Worm (Caenorhabditis elegans) whole organism, L3 larva: ENCODE results near the gene wht-6.

ENCODE experiments used
- R02D3.7 ChIP-seq: fragments of 150-350 bp; optimal IDR thresholded peaks from 2 replicates; lab custom pipeline; 2014; ENCODE audit warnings: missing biosample characterization, missing genetic modification characterization
- ZK546.5 ChIP-seq: sonication (generic microtip); optimal IDR thresholded peaks from 2 replicates; lab custom pipeline; 2017; ENCODE audit warnings: missing biosample characterization, missing genetic modification characterization
- aly-2 ChIP-seq: fragments of 150-350 bp; optimal IDR thresholded peaks from 2 replicates; lab custom pipeline; 2014; ENCODE audit warnings: missing biosample characterization, missing genetic modification characterization
- ama-1 ChIP-seq: fragments of 150-350 bp; optimal IDR thresholded peaks from 2 replicates; lab custom pipeline; 2018
- ceh-16 ChIP-seq: sonication (generic microtip); optimal IDR thresholded peaks from 2 replicates; lab custom pipeline; 2017; ENCODE audit warnings: missing biosample characterization, missing genetic modification characterization
- ceh-28 ChIP-seq: fragments of 150-350 bp; optimal IDR thresholded peaks from 2 replicates; lab custom pipeline; 2014; ENCODE audit warnings: missing biosample characterization, missing genetic modification reagents, missing genetic modification characterization
- ceh-82 ChIP-seq: fragments of 150-350 bp; optimal IDR thresholded peaks from 2 replicates; lab custom pipeline; 2014; ENCODE audit warnings: missing biosample characterization, missing genetic modification characterization
- daf-12 ChIP-seq: fragments of 150-350 bp; optimal IDR thresholded peaks from 2 replicates; lab custom pipeline; 2014; ENCODE audit warnings: missing biosample characterization, missing genetic modification reagents, missing genetic modification characterization
- egl-27 ChIP-seq: sonication (generic microtip); optimal IDR thresholded peaks from 4 replicates; lab custom pipeline; 2017; ENCODE audit warnings: missing biosample characterization, missing genetic modification reagents, missing genetic modification characterization
- elt-1 ChIP-seq: fragments of 150-350 bp; optimal IDR thresholded peaks from 2 replicates; lab custom pipeline; 2014; ENCODE audit warnings: missing biosample characterization, missing genetic modification characterization
- elt-2 ChIP-seq: sonication (generic microtip); optimal IDR thresholded peaks from 2 replicates; lab custom pipeline; 2016; ENCODE audit warnings: missing genetic modification reagents, mild to moderate bottlenecking, missing genetic modification characterization, missing compliant biosample characterization
- elt-3 ChIP-seq, 3 experiments: fragments of 150-350 bp in 1 of 3; sonication (generic microtip) in 2 of 3; optimal IDR thresholded peaks; 2 replicates in 2 of 3; 4 replicates in 1 of 3; lab custom pipeline; 2014 to 2017; ENCODE audit warnings: missing biosample characterization in 3 of 3, missing genetic modification characterization in 3 of 3
- eor-1 ChIP-seq, 2 experiments: fragments of 150-350 bp; optimal IDR thresholded peaks; 2 replicates each; lab custom pipeline; 2014 to 2018; ENCODE audit warnings: missing biosample characterization in 2 of 2, missing genetic modification characterization in 2 of 2
- fkh-10 ChIP-seq: sonication (generic microtip); optimal IDR thresholded peaks from 2 replicates; lab custom pipeline; 2017; ENCODE audit warnings: missing biosample characterization, missing genetic modification reagents, missing genetic modification characterization
- fkh-2 ChIP-seq: fragments of 150-350 bp; optimal IDR thresholded peaks from 2 replicates; lab custom pipeline; 2014; ENCODE audit warnings: missing biosample characterization, missing genetic modification reagents, missing genetic modification characterization
- jun-1 ChIP-seq: fragments of 150-350 bp; optimal IDR thresholded peaks from 2 replicates; lab custom pipeline; 2014; ENCODE audit warnings: missing biosample characterization, missing genetic modification reagents, missing genetic modification characterization
- lin-39 ChIP-seq: fragments of 150-350 bp; optimal IDR thresholded peaks from 2 replicates; lab custom pipeline; 2018; ENCODE audit warnings: missing biosample characterization, missing genetic modification reagents, missing genetic modification characterization
- mdl-1 ChIP-seq: fragments of 150-350 bp; optimal IDR thresholded peaks from 2 replicates; lab custom pipeline; 2014; ENCODE audit warnings: missing biosample characterization, missing genetic modification characterization
- mml-1 ChIP-seq: fragments of 150-350 bp; sonication (generic microtip); optimal IDR thresholded peaks from 3 replicates; lab custom pipeline; 2014; ENCODE audit warnings: missing biosample characterization, missing genetic modification characterization
- nfya-1 ChIP-seq: sonication (generic microtip); optimal IDR thresholded peaks from 2 replicates; lab custom pipeline; 2017; ENCODE audit warnings: missing genetic modification characterization, mild to moderate bottlenecking, missing compliant biosample characterization, antibody characterized with exemption, moderate library complexity; ENCODE audit not compliant: insufficient read depth
- nhr-11 ChIP-seq: fragments of 150-350 bp; optimal IDR thresholded peaks from 2 replicates; lab custom pipeline; 2014; ENCODE audit warnings: missing biosample characterization, missing genetic modification characterization
- nhr-12 ChIP-seq: fragments of 150-350 bp; optimal IDR thresholded peaks from 2 replicates; lab custom pipeline; 2014; ENCODE audit warnings: missing biosample characterization, missing genetic modification characterization
- nhr-23 ChIP-seq: fragments of 150-350 bp; optimal IDR thresholded peaks from 2 replicates; lab custom pipeline; 2014; ENCODE audit warnings: missing biosample characterization, missing genetic modification reagents, missing genetic modification characterization
- nhr-237 ChIP-seq: fragments of 150-350 bp; optimal IDR thresholded peaks from 2 replicates; lab custom pipeline; 2014; ENCODE audit warnings: missing biosample characterization, missing genetic modification characterization
- nhr-25 ChIP-seq: sonication (generic microtip); optimal IDR thresholded peaks from 2 replicates; lab custom pipeline; 2017; ENCODE audit warnings: missing biosample characterization, missing genetic modification characterization
- nhr-28 ChIP-seq: fragments of 150-350 bp; optimal IDR thresholded peaks from 2 replicates; lab custom pipeline; 2014; ENCODE audit warnings: missing biosample characterization, missing genetic modification characterization
- nhr-67 ChIP-seq: fragments of 150-350 bp; optimal IDR thresholded peaks from 2 replicates; lab custom pipeline; 2014; ENCODE audit warnings: missing biosample characterization, missing genetic modification characterization
- pha-4 ChIP-seq: fragments of 150-350 bp; optimal IDR thresholded peaks from 2 replicates; lab custom pipeline; 2014; ENCODE audit warnings: missing biosample characterization, missing genetic modification reagents, missing genetic modification characterization
- pqm-1 ChIP-seq: fragments of 150-350 bp; optimal IDR thresholded peaks from 2 replicates; lab custom pipeline; 2017; ENCODE audit warnings: missing biosample characterization, missing genetic modification characterization, inconsistent platforms
- sea-2 ChIP-seq: fragments of 150-350 bp; sonication (generic microtip); optimal IDR thresholded peaks from 4 replicates; lab custom pipeline; 2014; ENCODE audit warnings: missing biosample characterization, missing genetic modification reagents, missing genetic modification characterization
- snpc-4 ChIP-seq: fragments of 150-350 bp; optimal IDR thresholded peaks from 2 replicates; lab custom pipeline; 2014; ENCODE audit warnings: missing biosample characterization, missing genetic modification characterization
- tbx-2 ChIP-seq: sonication (generic microtip); optimal IDR thresholded peaks from 2 replicates; lab custom pipeline; 2016; ENCODE audit warnings: mild to moderate bottlenecking, missing genetic modification characterization, missing compliant biosample characterization
- unc-39 ChIP-seq: sonication (generic microtip); optimal IDR thresholded peaks from 4 replicates; lab custom pipeline; 2017; ENCODE audit warnings: missing biosample characterization, missing genetic modification characterization
- zag-1 ChIP-seq: fragments of 150-350 bp; optimal IDR thresholded peaks from 2 replicates; lab custom pipeline; 2014; ENCODE audit warnings: missing biosample characterization, missing genetic modification characterization
- ztf-11 ChIP-seq: fragments of 150-350 bp; optimal IDR thresholded peaks from 2 replicates; lab custom pipeline; 2014; ENCODE audit warnings: missing biosample characterization, missing genetic modification characterization
- ztf-4 ChIP-seq: fragments of 150-350 bp; optimal IDR thresholded peaks from 2 replicates; lab custom pipeline; 2014; ENCODE audit warnings: missing biosample characterization, missing genetic modification characterization

Gene wht-6

ce11 chrIII:6495191-6495723 is 23.7 kb downstream of the wht-6 start, which contains the start of gene F23F12.13:
F23F12.13 (plus strand) TSS chrIII:6495673.
- no peak for TF ChIP-seq jun-1 (tag; lab: Kevin White, UChicago)
- peak; percentile 23 for TF ChIP-seq pha-4
- TF ChIP-seq elt-2 (tag; lab: Kevin White, UChicago), result peak; percentile 85
- no peak for TF ChIP-seq fkh-2
- TF ChIP-seq pqm-1 (tag; lab: Kevin White, UChicago), result peak; percentile 77

- TF ChIP-seq zag-1 (tag; lab: Kevin White, UChicago), result no peak
- TF ChIP-seq ama-1 (lab: Kevin White, UChicago), result no peak
- TF ChIP-seq nhr-28 (tag; lab: Kevin White, UChicago), result no peak
- no peak for TF ChIP-seq ceh-16
- no peak for TF ChIP-seq ztf-4 (tag; lab: Kevin White, UChicago)
- TF ChIP-seq daf-12 (tag; lab: Kevin White, UChicago), result no peak
- TF ChIP-seq snpc-4, result no peak
- no peak for TF ChIP-seq R02D3.7 (tag; lab: Kevin White, UChicago)
- TF ChIP-seq aly-2 (tag; lab: Kevin White, UChicago), result no peak
- TF ChIP-seq egl-27 (tag; lab: Kevin White, UChicago), result no peak
- TF ChIP-seq elt-3 (tag; optimal IDR thresholded peaks at IDR 0.05; lab: Kevin White, UChicago), result no peak
- TF ChIP-seq nhr-237 (tag; lab: Kevin White, UChicago), result no peak
- no peak for TF ChIP-seq mml-1 (tag; lab: Kevin White, UChicago)
- TF ChIP-seq jun-1 (tag; lab: Kevin White, UChicago), result no peak
- no peak for TF ChIP-seq sea-2 (GFP tag; lab: Kevin White, UChicago)
Measured at ce11 chrIII:6498176-6498575, 26.6 kb downstream of the wht-6 start, which contains the start of gene sdz-15. sdz-15 (plus strand) TSS chrIII:6498476.

ce11 chrIII:6499102-6499501 is 27.6 kb downstream of the wht-6 start:
- no peak for TF ChIP-seq nhr-23 (tag; lab: Kevin White, UChicago)
- no peak for TF ChIP-seq nhr-25 (tag; lab: Kevin White, UChicago)
- no peak for TF ChIP-seq unc-39
- TF ChIP-seq nhr-12 (tag; lab: Kevin White, UChicago), result no peak
- no peak for TF ChIP-seq tbx-2 (tag; lab: Kevin White, UChicago)
- TF ChIP-seq ceh-82 (tag; lab: Kevin White, UChicago), result no peak
- TF ChIP-seq ztf-4 (tag; lab: Kevin White, UChicago), result no peak
- TF ChIP-seq nhr-67 (tag; lab: Kevin White, UChicago), result no peak
- TF ChIP-seq ZK546.5 (tag; lab: Kevin White, UChicago), result no peak
- TF ChIP-seq ztf-11, result no peak
- TF ChIP-seq mdl-1 (tag; lab: Kevin White, UChicago), result no peak
- TF ChIP-seq mml-1 (tag; lab: Kevin White, UChicago), result no peak
- TF ChIP-seq eor-1 (tag; optimal IDR thresholded peaks at IDR 0.05; lab: Kevin White, UChicago), result no peak

- no peak for TF ChIP-seq fkh-10
- TF ChIP-seq pqm-1 (tag; lab: Kevin White, UChicago), result peak; percentile 21
- peak; percentile 53 for TF ChIP-seq nfya-1
- TF ChIP-seq elt-2 (tag; lab: Kevin White, UChicago), result peak; percentile 56
Measured at ce11 chrIII:6500032-6500564, 28.5 kb downstream of the wht-6 start, which contains the start of gene F23F12.3. F23F12.3 (plus strand) TSS chrIII:6500514.

ce11 chrIII:6507832-6508231 is 36.3 kb downstream of the wht-6 start, which contains the start of gene F23F12.12:
F23F12.12 (plus strand) TSS chrIII:6508132.
- TF ChIP-seq nhr-11 (tag; lab: Kevin White, UChicago) (no peak), zag-1 (tag; lab: Kevin White, UChicago) (no peak), unc-39 (no peak), ceh-28 (tag; lab: Kevin White, UChicago) (no peak), tbx-2 (tag; lab: Kevin White, UChicago) (no peak), fkh-2 (no peak), ztf-11 (no peak), elt-3 (tag; optimal IDR thresholded peaks at IDR 0.05; lab: Kevin White, UChicago) (no peak), pha-4 (no peak), nfya-1 (no peak), nhr-23 (tag; lab: Kevin White, UChicago) (no peak), daf-12 (tag; lab: Kevin White, UChicago) (no peak), egl-27 (tag; lab: Kevin White, UChicago) (no peak), elt-2 (tag; lab: Kevin White, UChicago) (no peak), ZK546.5 (tag; lab: Kevin White, UChicago) (no peak), elt-1 (tag; lab: Kevin White, UChicago) (no peak), lin-39 (tag; lab: Kevin White, UChicago) (no peak), eor-1 (tag; optimal IDR thresholded peaks at IDR 0.05; lab: Kevin White, UChicago) (no peak), mdl-1 (tag; lab: Kevin White, UChicago) (no peak)
